Worm (Caenorhabditis elegans) whole organism, L2 larva: ENCODE results near the gene C09B8.8.
A peak's percentile ranks its signal among the peaks of the same experiment; 100 is the strongest.

Experiments used
- C34F6.9 ChIP-seq: fragments of 150-350 bp; optimal IDR thresholded peaks from 2 replicates; lab custom pipeline; 2014; ENCODE audit warnings: missing biosample characterization, missing genetic modification characterization
- F13H6.1 ChIP-seq: sonication (generic microtip); optimal IDR thresholded peaks from 2 replicates; lab custom pipeline; 2016; ENCODE audit warnings: missing genetic modification characterization, missing compliant biosample characterization
- Y55F3AM.14 ChIP-seq: fragments of 200-800 bp; sonication (Bioruptor generic); optimal IDR thresholded peaks from 2 replicates; lab custom pipeline; 2018; ENCODE audit warnings: mild to moderate bottlenecking, missing genetic modification characterization, missing compliant biosample characterization
- alr-1 ChIP-seq: fragments of 150-350 bp; optimal IDR thresholded peaks from 2 replicates; lab custom pipeline; 2014; ENCODE audit warnings: missing biosample characterization, missing genetic modification characterization
- aly-2 ChIP-seq: fragments of 150-350 bp; optimal IDR thresholded peaks from 2 replicates; lab custom pipeline; 2014; ENCODE audit warnings: missing biosample characterization, missing genetic modification characterization
- ama-1 ChIP-seq: fragments of 150-350 bp; optimal IDR thresholded peaks from 2 replicates; lab custom pipeline; 2018; ENCODE audit warnings: inconsistent platforms
- blmp-1 ChIP-seq: sonication (generic microtip); optimal IDR thresholded peaks from 2 replicates; lab custom pipeline; 2017; ENCODE audit warnings: missing genetic modification characterization, mild to moderate bottlenecking, missing compliant biosample characterization, antibody characterized with exemption, moderate library complexity; ENCODE audit not compliant: insufficient read depth
- ceh-16 ChIP-seq: fragments of 150-350 bp; optimal IDR thresholded peaks from 2 replicates; lab custom pipeline; 2014; ENCODE audit warnings: missing biosample characterization, missing genetic modification characterization
- crh-2 ChIP-seq: sonication (generic microtip); optimal IDR thresholded peaks from 2 replicates; lab custom pipeline; 2017; ENCODE audit warnings: missing biosample characterization, missing genetic modification characterization
- dmd-4 ChIP-seq: sonication (generic microtip); optimal IDR thresholded peaks from 2 replicates; lab custom pipeline; 2017; ENCODE audit warnings: missing biosample characterization, missing genetic modification characterization
- egl-27 ChIP-seq: sonication (generic microtip); optimal IDR thresholded peaks from 3 replicates; lab custom pipeline; 2017; ENCODE audit warnings: missing biosample characterization, missing genetic modification reagents, missing genetic modification characterization
- elt-3 ChIP-seq: sonication (generic microtip); optimal IDR thresholded peaks from 2 replicates; lab custom pipeline; 2017; ENCODE audit warnings: missing biosample characterization, missing genetic modification characterization
- fos-1 ChIP-seq: fragments of 150-350 bp; optimal IDR thresholded peaks from 2 replicates; lab custom pipeline; 2014; ENCODE audit warnings: missing biosample characterization, missing genetic modification characterization
- gmeb-1 ChIP-seq: fragments of 150-350 bp; optimal IDR thresholded peaks from 2 replicates; lab custom pipeline; 2014; ENCODE audit warnings: missing biosample characterization, missing genetic modification characterization
- lin-11 ChIP-seq: fragments of 150-350 bp; sonication (generic microtip); optimal IDR thresholded peaks from 2 replicates; lab custom pipeline; 2014; ENCODE audit warnings: missing biosample characterization, missing genetic modification characterization, inconsistent platforms, mixed read lengths
- lin-13 ChIP-seq: fragments of 150-350 bp; optimal IDR thresholded peaks from 2 replicates; lab custom pipeline; 2014; ENCODE audit warnings: missing biosample characterization, missing genetic modification reagents, missing genetic modification characterization
- lin-39 ChIP-seq: fragments of 150-350 bp; optimal IDR thresholded peaks from 2 replicates; lab custom pipeline; 2014; ENCODE audit warnings: missing biosample characterization, missing genetic modification reagents, missing genetic modification characterization
- lsy-2 ChIP-seq, 2 experiments: fragments of 150-350 bp in 1 of 2; sonication (generic microtip) in 1 of 2; optimal IDR thresholded peaks; 2 replicates each; lab custom pipeline; 2014 to 2017; ENCODE audit warnings: missing biosample characterization in 2 of 2, missing genetic modification characterization in 2 of 2
- mab-5 ChIP-seq: fragments of 150-350 bp; optimal IDR thresholded peaks from 2 replicates; lab custom pipeline; 2014; ENCODE audit warnings: missing biosample characterization, missing genetic modification characterization
- mbf-1 ChIP-seq: sonication (generic microtip); optimal IDR thresholded peaks from 2 replicates; lab custom pipeline; 2017; ENCODE audit warnings: missing biosample characterization, missing genetic modification characterization
- mdl-1 ChIP-seq, 2 experiments: fragments of 150-350 bp in 1 of 2; sonication (generic microtip) in 1 of 2; optimal IDR thresholded peaks; 2 replicates each; lab custom pipeline; 2017; ENCODE audit warnings: missing biosample characterization in 2 of 2, missing genetic modification characterization in 2 of 2
- nhr-10 ChIP-seq: sonication (generic microtip); optimal IDR thresholded peaks from 2 replicates; lab custom pipeline; 2017; ENCODE audit warnings: missing biosample characterization, missing genetic modification characterization
- nhr-12 ChIP-seq: fragments of 150-350 bp; optimal IDR thresholded peaks from 2 replicates; lab custom pipeline; 2014; ENCODE audit warnings: missing biosample characterization, missing genetic modification characterization
- nhr-129 ChIP-seq: fragments of 150-350 bp; optimal IDR thresholded peaks from 2 replicates; lab custom pipeline; 2014; ENCODE audit warnings: missing biosample characterization, missing genetic modification characterization
- nhr-21 ChIP-seq: fragments of 150-350 bp; optimal IDR thresholded peaks from 2 replicates; lab custom pipeline; 2014; ENCODE audit warnings: missing biosample characterization, missing genetic modification characterization
- nhr-23 ChIP-seq: fragments of 150-350 bp; optimal IDR thresholded peaks from 2 replicates; lab custom pipeline; 2014; ENCODE audit warnings: missing biosample characterization, missing genetic modification reagents, missing genetic modification characterization
- nhr-237 ChIP-seq: fragments of 150-350 bp; optimal IDR thresholded peaks from 2 replicates; lab custom pipeline; 2014; ENCODE audit warnings: missing biosample characterization, missing genetic modification characterization
- nhr-25 ChIP-seq: fragments of 150-350 bp; sonication (generic microtip); optimal IDR thresholded peaks from 3 replicates; lab custom pipeline; 2014; ENCODE audit warnings: missing biosample characterization, missing genetic modification characterization
- nhr-6 ChIP-seq: fragments of 150-350 bp; optimal IDR thresholded peaks from 2 replicates; lab custom pipeline; 2014; ENCODE audit warnings: missing biosample characterization, missing genetic modification characterization
- nhr-77 ChIP-seq: fragments of 150-350 bp; optimal IDR thresholded peaks from 2 replicates; lab custom pipeline; 2014; ENCODE audit warnings: missing biosample characterization, missing genetic modification characterization
- peb-1 ChIP-seq: fragments of 150-350 bp; optimal IDR thresholded peaks from 2 replicates; lab custom pipeline; 2014; ENCODE audit warnings: missing biosample characterization, missing genetic modification characterization
- sem-4 ChIP-seq: fragments of 150-350 bp; optimal IDR thresholded peaks from 2 replicates; lab custom pipeline; 2014; ENCODE audit warnings: missing biosample characterization, missing genetic modification reagents, missing genetic modification characterization
- sma-3 ChIP-seq: sonication (generic microtip); optimal IDR thresholded peaks from 2 replicates; lab custom pipeline; 2016; ENCODE audit warnings: missing genetic modification reagents, missing genetic modification characterization, missing compliant biosample characterization
- sma-9 ChIP-seq, 2 experiments: fragments of 150-350 bp in 1 of 2; sonication (generic microtip) in 1 of 2; optimal IDR thresholded peaks; 2 replicates each; lab custom pipeline; 2014 to 2016; ENCODE audit warnings: missing genetic modification characterization in 2 of 2, mild to moderate bottlenecking in 1 of 2, missing biosample characterization in 1 of 2, missing compliant biosample characterization in 1 of 2, missing genetic modification reagents in 1 of 2, moderate library complexity in 1 of 2
- snpc-4 ChIP-seq: fragments of 150-350 bp; optimal IDR thresholded peaks from 2 replicates; lab custom pipeline; 2014; ENCODE audit warnings: missing biosample characterization, missing genetic modification characterization
- unc-39 ChIP-seq: fragments of 150-350 bp; optimal IDR thresholded peaks from 2 replicates; lab custom pipeline; 2014; ENCODE audit warnings: missing biosample characterization, missing genetic modification characterization
- unc-55 ChIP-seq: fragments of 150-350 bp; sonication (generic microtip); optimal IDR thresholded peaks from 3 replicates; lab custom pipeline; 2014; ENCODE audit warnings: missing biosample characterization, missing genetic modification reagents, missing genetic modification characterization
- zag-1 ChIP-seq: fragments of 150-350 bp; optimal IDR thresholded peaks from 2 replicates; lab custom pipeline; 2014; ENCODE audit warnings: missing biosample characterization, missing genetic modification characterization
- ztf-1 ChIP-seq: fragments of 200-800 bp; sonication (Bioruptor generic); conservative IDR thresholded peaks from 2 replicates; pipeline ENCODE4 v1.3.6; 2022; ENCODE audit warnings: missing genetic modification characterization, missing compliant biosample characterization
- ztf-11 ChIP-seq: sonication (generic microtip); optimal IDR thresholded peaks from 2 replicates; lab custom pipeline; 2017; ENCODE audit warnings: missing biosample characterization, missing genetic modification characterization
- ztf-4 ChIP-seq: fragments of 150-350 bp; optimal IDR thresholded peaks from 2 replicates; lab custom pipeline; 2014; ENCODE audit warnings: missing biosample characterization, missing genetic modification characterization

Gene C09B8.8

DNA sequence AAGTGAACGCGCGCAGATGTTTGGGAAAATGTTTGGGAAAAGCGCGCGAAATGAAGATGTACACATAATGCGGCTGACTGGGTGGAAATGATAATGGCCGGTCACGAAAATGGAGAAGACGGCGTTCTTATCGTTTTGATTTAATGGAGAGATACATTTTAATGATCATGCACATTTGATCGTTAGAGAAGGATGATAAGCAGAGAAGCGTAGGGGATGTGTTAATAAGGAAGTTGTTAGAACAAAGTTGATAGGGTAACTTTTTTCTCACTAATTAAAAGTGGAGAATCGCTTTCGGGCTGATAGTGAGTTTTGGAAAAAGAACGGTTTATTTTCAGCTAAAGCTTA, 25.8 kb downstream of the C09B8.8 start:
- TF ChIP-seq sem-4 (tag; lab: Kevin White, UChicago), result no peak
- TF ChIP-seq crh-2, result peak; percentile 8
- TF ChIP-seq elt-3 (tag; lab: Kevin White, UChicago), result no peak
- TF ChIP-seq fos-1 (tag; lab: Kevin White, UChicago), result peak; percentile 15

- TF ChIP-seq unc-55 (GFP tag; lab: Kevin White, UChicago) (peak; percentile 10), nhr-23 (tag; lab: Kevin White, UChicago) (no peak), lsy-2 (tag; optimal IDR thresholded peaks at IDR 0.05; lab: Kevin White, UChicago) (peak in 1 of 2 experiments; percentile 68), sma-3 (GFP tag; lab: Kevin White, UChicago) (peak; percentile 90), alr-1 (tag; lab: Kevin White, UChicago) (no peak), peb-1 (tag; lab: Kevin White, UChicago) (no peak), nhr-237 (tag; lab: Kevin White, UChicago) (no peak), sem-4 (tag; lab: Kevin White, UChicago) (peak; percentile 86), gmeb-1 (peak; percentile 56), dmd-4 (tag; lab: Kevin White, UChicago) (no peak), snpc-4 (tag; lab: Kevin White, UChicago) (no peak), ama-1 (peak; percentile 75), Y55F3AM.14 (GFP tag; lab: Kevin White, UChicago) (peak; percentile 24), mab-5 (tag; lab: Kevin White, UChicago) (peak; percentile 4), F13H6.1 (tag; lab: Kevin White, UChicago) (peak; percentile 90), lin-39 (tag; lab: Kevin White, UChicago) (no peak), crh-2 (peak; percentile 82), zag-1 (tag; lab: Kevin White, UChicago) (no peak), ztf-4 (peak; percentile 78), egl-27 (peak; percentile 75), nhr-129 (tag; lab: Kevin White, UChicago) (peak; percentile 94), unc-39 (tag; lab: Kevin White, UChicago) (no peak), nhr-10 (peak; percentile 25), lin-13 (peak; percentile 64), mdl-1 (tag; optimal IDR thresholded peaks at IDR 0.05; lab: Kevin White, UChicago) (peak in 1 of 2 experiments; percentile 26), nhr-6 (tag; lab: Kevin White, UChicago) (peak; percentile 74), sma-9 (GFP tag; optimal IDR thresholded peaks at IDR 0.05; lab: Kevin White, UChicago) (peak; percentile 86), sma-9 (tag; optimal IDR thresholded peaks at IDR 0.05; lab: Kevin White, UChicago) (no peak), nhr-77 (tag; lab: Kevin White, UChicago) (no peak), ztf-1 (GFP tag; lab: Robert Waterston, UW) (no peak), elt-3 (tag; lab: Kevin White, UChicago) (no peak), C34F6.9 (peak; percentile 44), mbf-1 (tag; lab: Kevin White, UChicago) (no peak), ztf-11 (tag; lab: Kevin White, UChicago) (no peak), nhr-25 (tag; lab: Kevin White, UChicago) (peak; percentile 80), blmp-1 (tag; lab: Kevin White, UChicago) (peak; percentile 59), aly-2 (tag; lab: Kevin White, UChicago) (no peak), lin-11 (tag; lab: Kevin White, UChicago) (no peak), fos-1 (tag; lab: Kevin White, UChicago) (peak; percentile 75), nhr-12 (no peak), nhr-21 (peak; percentile 83)
Observed at ce11 chrX:6041995-6042481, 26.7 kb downstream of the C09B8.8 start.

- no peak for TF ChIP-seq ztf-11 (tag; lab: Kevin White, UChicago)
- peak; percentile 1 for TF ChIP-seq crh-2
- TF ChIP-seq nhr-77 (tag; lab: Kevin White, UChicago), result no peak
- no peak for TF ChIP-seq Y55F3AM.14 (GFP tag; lab: Kevin White, UChicago)
- TF ChIP-seq fos-1 (tag; lab: Kevin White, UChicago), result no peak
- no peak for TF ChIP-seq ztf-4
- no peak for TF ChIP-seq lin-11 (tag; lab: Kevin White, UChicago)
- TF ChIP-seq zag-1 (tag; lab: Kevin White, UChicago), result no peak
- no peak for TF ChIP-seq ceh-16
- peak; percentile 39 for TF ChIP-seq F13H6.1 (tag; lab: Kevin White, UChicago)
- TF ChIP-seq snpc-4 (tag; lab: Kevin White, UChicago), result no peak
- TF ChIP-seq nhr-129 (tag; lab: Kevin White, UChicago), result peak; percentile 34
Observed at ce11 chrX:6043283-6043682, 28.0 kb downstream of the C09B8.8 start.
